Worm (Caenorhabditis elegans) whole organism, mixed stage, embryonic: ENCODE measurements around the gene clec-183.

ENCODE experiments used
- blmp-1 ChIP-seq: fragments of 150-350 bp; optimal IDR thresholded peaks from 2 replicates; lab custom pipeline; 2014; ENCODE audit warnings: missing biosample characterization, missing genetic modification characterization
- lsy-2 ChIP-seq: fragments of 150-350 bp; optimal IDR thresholded peaks from 2 replicates; lab custom pipeline; 2014; ENCODE audit warnings: missing biosample characterization, missing genetic modification characterization
- nhr-237 ChIP-seq: fragments of 150-350 bp; optimal IDR thresholded peaks from 2 replicates; lab custom pipeline; 2014; ENCODE audit warnings: missing biosample characterization, missing genetic modification characterization
- snpc-4 ChIP-seq: fragments of 150-350 bp; optimal IDR thresholded peaks from 2 replicates; lab custom pipeline; 2014; ENCODE audit warnings: missing biosample characterization, missing genetic modification characterization
- unc-120 ChIP-seq: sonication (generic microtip); optimal IDR thresholded peaks from 2 replicates; lab custom pipeline; 2017; ENCODE audit warnings: missing genetic modification characterization, missing compliant biosample characterization; ENCODE audit not compliant: poor library complexity, severe bottlenecking
- unc-39 ChIP-seq: fragments of 150-350 bp; optimal IDR thresholded peaks from 2 replicates; lab custom pipeline; 2014; ENCODE audit warnings: missing biosample characterization, missing genetic modification characterization
- unc-62 ChIP-seq: fragments of 150-350 bp; optimal IDR thresholded peaks from 2 replicates; lab custom pipeline; 2014; ENCODE audit warnings: missing biosample characterization, missing genetic modification reagents, missing genetic modification characterization

DNA sequence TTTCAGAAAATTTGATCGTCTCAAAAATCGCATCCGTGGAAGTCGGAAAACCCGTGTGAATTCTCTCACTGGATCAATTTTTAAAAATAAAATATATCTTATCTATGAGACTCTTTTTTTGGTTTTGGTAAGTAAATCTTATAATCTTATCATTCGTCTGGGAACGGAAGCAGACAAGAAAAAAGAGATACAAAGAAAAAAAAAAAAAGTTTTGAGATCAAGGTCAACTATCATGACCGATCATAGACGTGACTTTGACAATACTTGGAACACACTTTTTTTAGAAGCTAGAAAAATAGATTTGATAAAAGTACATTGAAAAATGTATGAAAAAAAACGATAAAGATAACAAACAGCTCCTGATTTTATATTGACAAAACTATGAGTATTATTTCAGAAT lies 48.7 kb downstream of the clec-183 start:
- no peak for TF ChIP-seq lsy-2 (tag; lab: Kevin White, UChicago)
- TF ChIP-seq unc-39 (tag; lab: Kevin White, UChicago), result no peak
- TF ChIP-seq unc-62, result no peak
- TF ChIP-seq blmp-1 (tag; lab: Kevin White, UChicago), result no peak
- TF ChIP-seq unc-120 (tag; lab: Kevin White, UChicago), result no peak
- no peak for TF ChIP-seq snpc-4 (tag; lab: Kevin White, UChicago)
- no peak for TF ChIP-seq nhr-237
